Worm (Caenorhabditis elegans) whole organism, L4 larva: ENCODE data around the gene T22D1.18.

Source experiments
- F10B5.3 ChIP-seq: sonication (generic microtip); optimal IDR thresholded peaks from 2 replicates; lab custom pipeline; 2016; ENCODE audit warnings: mild to moderate bottlenecking, missing genetic modification characterization, missing compliant biosample characterization
- F26F4.8 ChIP-seq: fragments of 200-800 bp; sonication (Bioruptor generic); conservative IDR thresholded peaks from 2 replicates; pipeline ENCODE4 v1.3.6; 2022; ENCODE audit warnings: missing genetic modification characterization, missing compliant biosample characterization
- F37D6.2 ChIP-seq: sonication (generic microtip); optimal IDR thresholded peaks from 2 replicates; lab custom pipeline; 2016; ENCODE audit warnings: mild to moderate bottlenecking, missing genetic modification characterization, missing compliant biosample characterization
- F49E8.2 ChIP-seq: sonication (generic microtip); optimal IDR thresholded peaks from 2 replicates; lab custom pipeline; 2016; ENCODE audit warnings: missing compliant biosample characterization, mild to moderate bottlenecking, missing genetic modification characterization, borderline replicate concordance
- R02D3.7 ChIP-seq: fragments of 150-350 bp; sonication (generic microtip); optimal IDR thresholded peaks from 3 replicates; lab custom pipeline; 2014; ENCODE audit warnings: missing biosample characterization, missing genetic modification characterization
- T26A8.4 ChIP-seq: fragments of 200-800 bp; sonication (Bioruptor generic); IDR thresholded peaks from 2 replicates; pipeline ENCODE4 v1.3.6; 2022; ENCODE audit warnings: missing genetic modification characterization, missing compliant biosample characterization
- Y48G9A.11 ChIP-seq: fragments of 200-800 bp; sonication (Bioruptor generic); IDR thresholded peaks from 2 replicates; pipeline ENCODE4 v1.3.6; 2022; ENCODE audit warnings: missing genetic modification reagents, missing genetic modification characterization, missing compliant biosample characterization
- aly-2 ChIP-seq: sonication (generic microtip); optimal IDR thresholded peaks from 2 replicates; lab custom pipeline; 2018; ENCODE audit warnings: missing biosample characterization, missing genetic modification characterization
- ama-1 ChIP-seq: fragments of 150-350 bp; optimal IDR thresholded peaks from 2 replicates; lab custom pipeline; 2014; ENCODE audit warnings: inconsistent platforms, mixed read lengths
- arid-1 ChIP-seq: fragments of 200-800 bp; sonication (Bioruptor generic); conservative IDR thresholded peaks from 2 replicates; pipeline ENCODE4 v1.3.6; 2022; ENCODE audit warnings: missing genetic modification reagents, missing genetic modification characterization, missing compliant biosample characterization
- attf-4 ChIP-seq: sonication (generic microtip); optimal IDR thresholded peaks from 3 replicates; lab custom pipeline; 2017; ENCODE audit warnings: missing biosample characterization, missing genetic modification characterization
- ctbp-1 ChIP-seq: fragments of 200-800 bp; sonication (Bioruptor generic); IDR thresholded peaks from 2 replicates; pipeline ENCODE4 v1.3.6; 2022; ENCODE audit warnings: missing genetic modification reagents, missing genetic modification characterization, missing compliant biosample characterization
- daf-16 ChIP-seq, 3 experiments: sonication (generic microtip); optimal IDR thresholded peaks; 2 replicates each; lab custom pipeline; 2016 to 2017; ENCODE audit warnings: missing genetic modification characterization in 3 of 3, missing genetic modification reagents in 3 of 3, mild to moderate bottlenecking in 2 of 3, missing compliant biosample characterization in 2 of 3, missing biosample characterization in 1 of 3, moderate library complexity in 1 of 3
- egl-27 ChIP-seq: sonication (generic microtip); optimal IDR thresholded peaks from 3 replicates; lab custom pipeline; 2017; ENCODE audit warnings: missing biosample characterization, missing genetic modification reagents, missing genetic modification characterization
- lin-38 ChIP-seq: fragments of 200-800 bp; sonication (Bioruptor generic); IDR thresholded peaks from 2 replicates; pipeline ENCODE4 v1.3.6; 2022; ENCODE audit warnings: missing genetic modification reagents, missing genetic modification characterization, missing compliant biosample characterization
- lir-3 ChIP-seq: sonication (generic microtip); optimal IDR thresholded peaks from 2 replicates; lab custom pipeline; 2016; ENCODE audit warnings: mild to moderate bottlenecking, missing genetic modification characterization, missing compliant biosample characterization
- mep-1 ChIP-seq: fragments of 150-350 bp; sonication (generic microtip); optimal IDR thresholded peaks from 3 replicates; lab custom pipeline; 2014; ENCODE audit warnings: missing biosample characterization, missing genetic modification characterization
- nhr-102 ChIP-seq: sonication (generic microtip); optimal IDR thresholded peaks from 2 replicates; lab custom pipeline; 2016; ENCODE audit warnings: mild to moderate bottlenecking, missing genetic modification characterization, moderate library complexity, missing compliant biosample characterization
- nhr-111 ChIP-seq: fragments of 200-800 bp; sonication (Bioruptor generic); optimal IDR thresholded peaks from 2 replicates; lab custom pipeline; 2018; ENCODE audit warnings: mild to moderate bottlenecking, missing genetic modification characterization, missing compliant biosample characterization
- nhr-48 ChIP-seq: sonication (generic microtip); optimal IDR thresholded peaks from 2 replicates; lab custom pipeline; 2016; ENCODE audit warnings: mild to moderate bottlenecking, missing genetic modification characterization, missing compliant biosample characterization
- pha-4 ChIP-seq, 2 experiments: fragments of 150-350 bp in 1 of 2; fragments of 200-800 bp in 1 of 2; sonication (Bioruptor generic) in 1 of 2; IDR thresholded peaks in 1 of 2; optimal IDR thresholded peaks in 1 of 2; 2 replicates each; pipeline versions ENCODE4 v1.3.6 to Lab custom; 2014 to 2022; ENCODE audit warnings: missing genetic modification characterization in 2 of 2, missing genetic modification reagents in 2 of 2, missing biosample characterization in 1 of 2, missing compliant biosample characterization in 1 of 2
- pqm-1 ChIP-seq: sonication (generic microtip); optimal IDR thresholded peaks from 2 replicates; lab custom pipeline; 2017; ENCODE audit warnings: missing biosample characterization, missing genetic modification characterization
- saeg-2 ChIP-seq: fragments of 200-800 bp; sonication (Bioruptor generic); IDR thresholded peaks from 2 replicates; pipeline ENCODE4 v1.3.6; 2022; ENCODE audit warnings: missing genetic modification reagents, missing genetic modification characterization, missing compliant biosample characterization
- set-16 ChIP-seq: fragments of 200-800 bp; sonication (Bioruptor generic); IDR thresholded peaks from 2 replicates; pipeline ENCODE4 v1.3.6; 2022; ENCODE audit warnings: missing genetic modification reagents, missing genetic modification characterization, missing compliant biosample characterization
- snpc-1.2 ChIP-seq: fragments of 200-800 bp; sonication (Bioruptor generic); IDR thresholded peaks from 2 replicates; pipeline ENCODE4 v1.3.6; 2022; ENCODE audit warnings: missing genetic modification reagents, missing genetic modification characterization, missing compliant biosample characterization
- spr-3 ChIP-seq: fragments of 200-800 bp; sonication (Bioruptor generic); optimal IDR thresholded peaks from 2 replicates; lab custom pipeline; 2018; ENCODE audit warnings: mild to moderate bottlenecking, missing genetic modification characterization, missing compliant biosample characterization
- tra-1 ChIP-seq: fragments of 200-800 bp; sonication (Bioruptor generic); IDR thresholded peaks from 2 replicates; pipeline ENCODE4 v1.3.6; 2022; ENCODE audit warnings: missing genetic modification reagents, missing genetic modification characterization, missing compliant biosample characterization
- unc-130 ChIP-seq: sonication (generic microtip); optimal IDR thresholded peaks from 2 replicates; lab custom pipeline; 2016; ENCODE audit warnings: missing genetic modification reagents, missing genetic modification characterization, missing compliant biosample characterization
- unc-62 ChIP-seq, 3 experiments: fragments of 150-350 bp in 1 of 3; sonication (generic microtip); optimal IDR thresholded peaks in 2 of 3; peaks in 1 of 3; 1 replicate in 1 of 3; 2 replicates in 2 of 3; lab custom pipeline; 2014 to 2017; ENCODE audit warnings: missing biosample characterization in 3 of 3, missing genetic modification characterization in 3 of 3, missing genetic modification reagents in 3 of 3, missing genotype in 1 of 3
- zag-1 ChIP-seq: fragments of 150-350 bp; optimal IDR thresholded peaks from 2 replicates; lab custom pipeline; 2014; ENCODE audit warnings: missing biosample characterization, missing genetic modification characterization
- zip-11 ChIP-seq: fragments of 200-800 bp; sonication (Bioruptor generic); IDR thresholded peaks from 2 replicates; pipeline ENCODE4 v1.3.6; 2022; ENCODE audit warnings: missing genetic modification characterization, missing compliant biosample characterization
- zip-2 ChIP-seq: fragments of 150-350 bp; optimal IDR thresholded peaks from 2 replicates; lab custom pipeline; 2014; ENCODE audit warnings: missing biosample characterization, missing genetic modification characterization

Gene T22D1.18

ce11 chrIV:6907487-6907886 is 12.5 kb downstream of the T22D1.18 start:
- no peak for TF ChIP-seq mep-1 (tag; lab: Kevin White, UChicago)
- 0 out of 2 replicates have a peak, but pooled peaks have one; percentile 11 for TF ChIP-seq ctbp-1 (GFP tag; lab: Robert Waterston, UW)
- TF ChIP-seq spr-3 (GFP tag; lab: Kevin White, UChicago) = no peak
- no peak for TF ChIP-seq unc-62 (GFP tag; optimal IDR thresholded peaks at IDR 0.05 in 1 of 2; lab: Kevin White, UChicago)
- TF ChIP-seq unc-62 (tag; optimal IDR thresholded peaks at IDR 0.05; lab: Kevin White, UChicago) = no peak
- no peak for TF ChIP-seq tra-1 (GFP tag; lab: Robert Waterston, UW)
- TF ChIP-seq pha-4 (GFP tag; IDR thresholded peaks at IDR 0.05; lab: Robert Waterston, UW) = peak; percentile 17; the same call in 1 of the 2 replicates
- TF ChIP-seq pha-4 (tag; optimal IDR thresholded peaks at IDR 0.05; lab: Kevin White, UChicago) = no peak
- peak; percentile 97 for TF ChIP-seq set-16 (GFP tag; lab: Robert Waterston, UW)

- TF ChIP-seq F49E8.2 (tag; lab: Kevin White, UChicago) (peak; percentile 30), snpc-1.2 (GFP tag; lab: Robert Waterston, UW) (peak; percentile 48; the same call in 1 of the 2 replicates), nhr-111 (GFP tag; lab: Kevin White, UChicago) (peak; percentile 10), zag-1 (no peak), attf-4 (tag; lab: Kevin White, UChicago) (no peak), F10B5.3 (tag; lab: Kevin White, UChicago) (peak; percentile 17), spr-3 (GFP tag; lab: Kevin White, UChicago) (no peak), egl-27 (tag; lab: Kevin White, UChicago) (no peak), nhr-102 (tag; lab: Kevin White, UChicago) (peak; percentile 8), arid-1 (peak; percentile 47; the same call in 1 of the 2 replicates), lir-3 (no peak), aly-2 (tag; lab: Kevin White, UChicago) (peak; percentile 69), daf-16 (GFP tag; optimal IDR thresholded peaks at IDR 0.05; lab: Kevin White, UChicago) (no peak), daf-16 (tag; optimal IDR thresholded peaks at IDR 0.05; lab: Kevin White, UChicago) (peak; percentile 24), nhr-48 (tag; lab: Kevin White, UChicago) (no peak), saeg-2 (GFP tag; lab: Robert Waterston, UW) (no peak), ama-1 (lab: Kevin White, UChicago) (peak; percentile 10), zip-2 (tag; lab: Kevin White, UChicago) (no peak), lin-38 (GFP tag; lab: Robert Waterston, UW) (peak; percentile 55)
These were observed 13.9 kb downstream of the T22D1.18 start, which contains the start of the genes T22D1.17 and T22D1.8 for ce11 chrIV:6905947-6906489. T22D1.17 (plus strand) TSS chrIV:6905997. T22D1.8 (minus strand) TSS chrIV:6906348.

ce11 chrIV:6905428-6905827 is 14.5 kb downstream of the T22D1.18 start:
- peak; percentile 76; the same call in 1 of the 2 replicates for TF ChIP-seq snpc-1.2 (GFP tag; lab: Robert Waterston, UW)
- no peak for TF ChIP-seq R02D3.7 (tag; lab: Kevin White, UChicago)
- TF ChIP-seq pqm-1 = no peak
- no peak for TF ChIP-seq T26A8.4 (GFP tag; lab: Robert Waterston, UW)
- TF ChIP-seq daf-16 (GFP tag; optimal IDR thresholded peaks at IDR 0.05; lab: Kevin White, UChicago) = no peak
- no peak for TF ChIP-seq daf-16 (tag; optimal IDR thresholded peaks at IDR 0.05; lab: Kevin White, UChicago)
- peak; percentile 41; the same call in 1 of the 2 replicates for TF ChIP-seq lin-38 (GFP tag; lab: Robert Waterston, UW)
- no peak for TF ChIP-seq Y48G9A.11 (GFP tag; lab: Robert Waterston, UW)
- 0 out of 2 replicates have a peak, but pooled peaks have one; percentile 9 for TF ChIP-seq pha-4 (GFP tag; IDR thresholded peaks at IDR 0.05; lab: Robert Waterston, UW)
- no peak for TF ChIP-seq pha-4 (tag; optimal IDR thresholded peaks at IDR 0.05; lab: Kevin White, UChicago)
- 0 out of 2 replicates have a peak, but pooled peaks have one; percentile 16 for TF ChIP-seq F26F4.8 (GFP tag; lab: Robert Waterston, UW)
- TF ChIP-seq arid-1 = 0 out of 2 replicates have a peak, but pooled peaks have one; percentile 44
- no peak for TF ChIP-seq F37D6.2 (tag; lab: Kevin White, UChicago)
- TF ChIP-seq unc-130 (GFP tag; lab: Kevin White, UChicago) = peak; percentile 5

- TF ChIP-seq zip-11 (no peak), unc-62 (GFP tag; optimal IDR thresholded peaks at IDR 0.05 in 1 of 2; lab: Kevin White, UChicago) (peak in 1 of 2 experiments; percentile 92), unc-62 (tag; optimal IDR thresholded peaks at IDR 0.05; lab: Kevin White, UChicago) (no peak)
These were observed 15.4 kb downstream of the T22D1.18 start for ce11 chrIV:6904606-6905005.
